Fruit fly (Drosophila melanogaster) S2 (cell line): ENCODE data around the gene CG11983.

Experiments
- CG8478 ChIP-seq: fragments of >200 bp; optimal IDR thresholded peaks from 2 replicates; lab custom pipeline; 2018
- CTCF ChIP-seq, 2 experiments: fragments of >200 bp; optimal IDR thresholded peaks; 2 replicates each; lab custom pipeline; 2018

DNA sequence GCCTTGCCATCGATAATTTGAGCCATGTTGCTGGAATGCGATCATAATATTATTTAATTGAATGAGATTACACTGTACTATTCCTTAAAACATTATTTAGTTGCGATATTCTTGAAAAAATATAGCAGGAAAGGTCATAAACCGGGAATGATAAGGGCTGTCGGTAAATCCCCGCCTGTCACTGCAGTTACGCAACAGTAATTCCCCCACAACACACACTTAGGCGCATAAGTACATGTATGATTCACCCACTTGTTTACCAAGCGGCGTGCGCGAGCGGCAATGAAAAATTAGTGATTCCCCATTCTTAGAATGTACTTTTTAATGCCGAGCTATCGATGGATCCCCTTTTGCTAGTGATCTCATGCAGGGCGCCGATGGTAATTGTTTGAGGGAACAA is 35.5 kb downstream of the CG11983 start:
- TF ChIP-seq CTCF (optimal IDR thresholded peaks at IDR 0.05; lab: Kevin White, UChicago) (no peak), CG8478 (lab: Kevin White, UChicago) (no peak)
